Worm (Caenorhabditis elegans): ENCODE data around the gene cap-2.
A peak's percentile ranks its signal among the peaks of the same experiment; 100 is the strongest.

The cap-2 gene

DNA sequence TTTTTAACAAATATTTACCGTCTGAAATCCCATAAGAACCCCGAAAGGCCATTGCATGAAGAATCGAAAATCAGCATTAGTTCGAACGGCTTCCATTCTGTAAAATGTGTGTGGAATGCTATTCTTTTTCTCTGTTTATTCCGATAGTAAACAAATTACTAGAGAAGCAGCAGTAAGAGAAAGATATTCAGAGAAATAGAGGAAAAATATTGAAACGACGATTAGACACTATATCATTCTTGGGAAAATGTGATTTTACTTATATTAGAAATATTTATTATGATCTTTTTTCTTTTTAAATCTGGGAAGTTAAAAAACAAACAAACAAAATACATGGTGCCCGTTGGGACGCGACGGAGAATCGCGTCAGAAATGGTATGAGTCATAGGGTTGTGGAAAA is 25.5 kb upstream of the cap-2 start, which contains the start of gene M106.8:
Gene M106.8 (minus strand): TSS at position 101 of the 400 bp plus-strand sequence.
- no peak for TF ChIP-seq unc-62 (GFP tag; optimal IDR thresholded peaks at IDR 0.05)
- TF ChIP-seq hlh-1 (tag; optimal IDR thresholded peaks at IDR 0.05) = no peak

DNA sequence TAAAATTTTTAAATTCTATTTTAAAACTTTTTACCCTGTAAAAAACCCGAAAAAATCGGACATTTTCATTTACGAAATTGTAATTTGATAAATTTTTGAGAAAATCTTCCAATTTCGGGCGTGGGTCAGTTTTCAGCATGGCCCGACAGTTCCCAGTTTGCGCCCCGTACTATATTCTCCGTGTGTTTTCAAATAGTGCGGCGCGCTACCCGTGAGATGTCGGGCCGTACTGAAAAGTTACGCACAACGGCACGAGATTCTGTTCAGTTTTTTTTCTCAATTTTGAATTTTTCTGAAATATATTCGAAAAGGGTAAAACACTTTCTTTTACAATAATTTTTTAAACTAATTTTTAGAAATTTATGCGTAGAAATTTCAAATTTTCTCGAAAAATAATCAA is 21.9 kb upstream of the cap-2 start:
- TF ChIP-seq cnd-1 (tag; optimal IDR thresholded peaks at IDR 0.05) (no peak), ceh-83 (GFP tag; optimal IDR thresholded peaks at IDR 0.05) (no peak), bed-3 (GFP tag; optimal IDR thresholded peaks at IDR 0.05) (no peak), ham-2 (GFP tag; optimal IDR thresholded peaks at IDR 0.05) (no peak), unc-120 (tag; optimal IDR thresholded peaks at IDR 0.05; ENCODE audit: poor library complexity, severe bottlenecking) (no peak), elt-1 (tag; optimal IDR thresholded peaks at IDR 0.05; ENCODE audit: borderline replicate concordance, insufficient read depth) (no peak), snpc-4 (tag; optimal IDR thresholded peaks at IDR 0.05) (no peak), ceh-43 (GFP tag; optimal IDR thresholded peaks at IDR 0.05) (no peak), lin-13 (tag; optimal IDR thresholded peaks at IDR 0.05) (no peak), flh-1 (GFP tag; optimal IDR thresholded peaks at IDR 0.05) (no peak), elt-3 (tag; optimal IDR thresholded peaks at IDR 0.05) (no peak), unc-39 (tag; optimal IDR thresholded peaks at IDR 0.05) (no peak), ceh-39 (tag; optimal IDR thresholded peaks at IDR 0.05) (no peak), hlh-1 (tag; optimal IDR thresholded peaks at IDR 0.05) (no peak), blmp-1 (tag; optimal IDR thresholded peaks at IDR 0.05) (no peak)

DNA sequence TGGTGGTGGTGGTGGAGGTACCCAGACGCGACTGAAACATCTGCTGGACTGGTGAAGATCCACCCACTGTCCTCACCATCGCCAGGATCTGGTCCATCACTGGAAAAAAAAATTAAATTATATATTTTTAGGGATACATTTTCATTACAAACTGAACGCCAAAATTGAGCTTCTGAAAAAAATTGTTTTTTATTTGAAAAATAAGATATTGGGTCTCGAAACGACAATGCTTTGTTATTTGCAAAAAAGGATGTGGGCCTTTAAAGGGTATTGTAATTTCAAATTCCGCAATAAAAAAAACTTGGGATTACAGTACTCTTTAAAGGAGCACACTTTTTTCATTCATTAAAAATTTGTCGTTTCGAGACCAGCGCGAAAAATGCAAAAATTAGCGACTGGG is 19.1 kb upstream of the cap-2 start, which contains the start of gene M106.2:
Gene M106.2 (minus strand): TSS at position 101 of the 400 bp plus-strand sequence.
- TF ChIP-seq mep-1 (tag; optimal IDR thresholded peaks at IDR 0.05) (no peak), flh-1 (GFP tag; optimal IDR thresholded peaks at IDR 0.05) (no peak), nhr-237 (tag; optimal IDR thresholded peaks at IDR 0.05) (no peak), tbx-8 (GFP tag; optimal IDR thresholded peaks at IDR 0.05) (no peak), cnd-1 (tag; optimal IDR thresholded peaks at IDR 0.05) (no peak), pha-4 (tag; optimal IDR thresholded peaks at IDR 0.05) (no peak), elt-3 (tag; optimal IDR thresholded peaks at IDR 0.05) (no peak), lin-13 (tag; optimal IDR thresholded peaks at IDR 0.05) (no peak), ces-1 (GFP tag; optimal IDR thresholded peaks at IDR 0.05) (no peak), mab-5 (tag; optimal IDR thresholded peaks at IDR 0.05) (no peak), unc-120 (tag; optimal IDR thresholded peaks at IDR 0.05; ENCODE audit: poor library complexity, severe bottlenecking) (no peak), ham-2 (GFP tag; optimal IDR thresholded peaks at IDR 0.05) (no peak), ztf-11 (tag; optimal IDR thresholded peaks at IDR 0.05) (no peak), ceh-39 (tag; optimal IDR thresholded peaks at IDR 0.05) (no peak), hlh-1 (tag; optimal IDR thresholded peaks at IDR 0.05) (no peak), unc-62 (GFP tag; optimal IDR thresholded peaks at IDR 0.05) (no peak), zip-8 (tag; optimal IDR thresholded peaks at IDR 0.05) (no peak)

DNA sequence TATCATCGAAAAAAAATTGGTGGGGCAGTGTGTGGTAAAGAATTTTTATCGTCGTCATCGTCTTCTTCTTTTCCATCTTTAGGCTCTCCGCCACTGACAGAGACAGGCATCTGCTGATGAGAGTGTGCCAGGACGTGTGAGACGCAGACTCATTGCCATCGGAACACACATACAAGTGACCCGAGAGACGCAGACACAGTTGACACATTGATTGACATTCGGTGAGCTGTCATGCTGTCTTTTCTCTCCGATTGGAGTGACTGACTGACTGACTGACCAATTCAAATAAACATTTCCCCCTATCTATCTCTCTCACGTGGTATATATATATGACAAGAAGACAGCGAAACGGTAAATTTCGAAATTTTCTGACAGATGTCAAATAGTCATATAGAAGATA is 17.9 kb upstream of the cap-2 start:
- TF ChIP-seq lsy-2 (tag; optimal IDR thresholded peaks at IDR 0.05) = peak; percentile 3
- peak; percentile 100 for TF ChIP-seq unc-62 (GFP tag; optimal IDR thresholded peaks at IDR 0.05)
- peak; percentile 43 for TF ChIP-seq pha-4 (tag; optimal IDR thresholded peaks at IDR 0.05)
- TF ChIP-seq ceh-43 (GFP tag; optimal IDR thresholded peaks at IDR 0.05) = no peak
- TF ChIP-seq unc-120 (tag; optimal IDR thresholded peaks at IDR 0.05; ENCODE audit: poor library complexity, severe bottlenecking) = peak; percentile 53
- TF ChIP-seq mep-1 (tag; optimal IDR thresholded peaks at IDR 0.05) = peak; percentile 8

DNA sequence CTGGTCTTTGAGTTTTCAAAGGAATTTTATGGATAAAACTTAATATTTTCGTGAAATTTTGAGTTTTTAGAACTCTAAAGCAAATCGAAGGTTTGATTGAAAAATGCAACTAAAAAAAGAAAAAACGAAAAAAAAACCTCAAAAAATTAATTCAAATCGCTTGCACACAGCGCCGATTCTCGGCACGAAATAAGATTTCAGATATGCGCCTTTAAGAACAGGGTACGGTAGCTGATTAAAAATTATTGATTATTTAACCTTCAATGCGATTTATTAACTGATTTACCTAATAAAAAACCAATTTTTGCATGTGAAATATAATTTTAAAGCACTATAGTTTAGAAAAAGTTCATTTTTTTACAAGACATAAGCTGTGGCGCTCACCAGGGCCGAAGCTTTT is 16.1 kb upstream of the cap-2 start:
- TF ChIP-seq drap-1 (GFP tag; optimal IDR thresholded peaks at IDR 0.05) (no peak), elt-3 (tag; optimal IDR thresholded peaks at IDR 0.05) (no peak), lsy-2 (tag; optimal IDR thresholded peaks at IDR 0.05) (no peak)

DNA sequence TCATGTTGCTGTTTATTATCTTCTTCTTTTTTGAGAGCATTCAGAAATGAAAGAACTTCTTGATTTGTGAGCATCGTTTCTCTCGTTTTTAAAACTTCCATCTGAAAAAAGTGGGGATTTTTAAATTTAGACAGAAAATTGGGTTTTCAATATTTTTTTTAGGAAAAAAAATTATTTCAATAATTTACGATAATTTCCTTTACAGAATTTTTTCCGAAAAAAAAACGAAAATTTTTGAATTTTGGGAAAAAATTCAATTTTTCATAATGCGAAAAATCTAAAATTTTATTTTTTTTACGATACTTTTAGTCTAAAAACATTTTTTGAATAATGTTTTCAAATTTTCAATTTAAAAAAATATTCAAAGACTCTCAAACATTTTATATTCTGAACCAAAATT is 11.9 kb upstream of the cap-2 start, which contains the start of gene M106.7:
Gene M106.7 (minus strand): TSS at position 101 of the 400 bp plus-strand sequence.
- TF ChIP-seq unc-62 (GFP tag; optimal IDR thresholded peaks at IDR 0.05) (no peak), flh-1 (GFP tag; optimal IDR thresholded peaks at IDR 0.05) (no peak)

DNA sequence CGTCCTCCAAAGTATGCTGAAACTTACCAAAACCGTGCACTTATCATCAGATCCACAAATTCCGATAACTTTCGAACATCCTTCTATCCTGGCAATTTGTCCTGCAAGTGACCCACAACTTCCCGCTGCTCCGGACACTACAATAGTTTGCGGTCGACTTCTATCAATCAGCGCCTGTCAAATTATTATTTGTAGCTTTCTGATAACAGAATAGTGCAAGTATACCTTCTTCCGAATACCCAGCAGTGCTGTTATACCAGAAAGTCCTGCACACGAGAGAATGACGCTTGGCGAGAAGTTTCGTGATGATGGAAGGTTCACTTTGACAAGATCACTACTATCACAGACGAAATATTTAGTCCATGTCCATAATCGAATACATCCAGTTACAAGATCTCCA is 9.6 kb upstream of the cap-2 start:
- TF ChIP-seq mep-1 (tag; optimal IDR thresholded peaks at IDR 0.05) = no peak
- no peak for TF ChIP-seq mab-5 (tag; optimal IDR thresholded peaks at IDR 0.05)
- TF ChIP-seq sem-2 (GFP tag; optimal IDR thresholded peaks at IDR 0.05) = no peak
- no peak for TF ChIP-seq mls-2 (tag; optimal IDR thresholded peaks at IDR 0.05)
- TF ChIP-seq hlh-1 (tag; optimal IDR thresholded peaks at IDR 0.05) = no peak
- TF ChIP-seq lin-13 (tag; optimal IDR thresholded peaks at IDR 0.05) = no peak
- TF ChIP-seq blmp-1 (tag; optimal IDR thresholded peaks at IDR 0.05) = no peak

Data from whole organism, mixed stage, embryonic.